Worm (Caenorhabditis elegans): ENCODE results near the gene aakg-3.

aakg-3 gene

ce11 chrX:2950234-2950633 is 26.0 kb upstream of the aakg-3 start:
- TF ChIP-seq nhr-129 (tag; optimal IDR thresholded peaks at IDR 0.05) (peak; percentile 28), mab-5 (tag; optimal IDR thresholded peaks at IDR 0.05) (no peak), sma-9 (GFP tag; optimal IDR thresholded peaks at IDR 0.05) (peak; percentile 32), sma-9 (tag; optimal IDR thresholded peaks at IDR 0.05) (no peak), nhr-10 (tag; optimal IDR thresholded peaks at IDR 0.05) (no peak), mdl-1 (tag; optimal IDR thresholded peaks at IDR 0.05) (no peak), skn-1 (tag; optimal IDR thresholded peaks at IDR 0.05) (no peak), sem-4 (tag; optimal IDR thresholded peaks at IDR 0.05) (no peak), nhr-12 (tag; optimal IDR thresholded peaks at IDR 0.05) (no peak), nhr-6 (tag; optimal IDR thresholded peaks at IDR 0.05) (no peak), mbf-1 (tag; optimal IDR thresholded peaks at IDR 0.05) (no peak), C34F6.9 (tag; optimal IDR thresholded peaks at IDR 0.05) (no peak), dmd-4 (tag; optimal IDR thresholded peaks at IDR 0.05) (no peak), F13H6.1 (tag; optimal IDR thresholded peaks at IDR 0.05) (peak; percentile 45), fos-1 (tag; optimal IDR thresholded peaks at IDR 0.05) (no peak), unc-39 (tag; optimal IDR thresholded peaks at IDR 0.05) (no peak)

ce11 chrX:2953522-2954032 is 22.7 kb upstream of the aakg-3 start:
- TF ChIP-seq nhr-23 (tag; optimal IDR thresholded peaks at IDR 0.05) (no peak), mdl-1 (tag; optimal IDR thresholded peaks at IDR 0.05) (no peak), alr-1 (tag; optimal IDR thresholded peaks at IDR 0.05) (no peak), elt-1 (tag; optimal IDR thresholded peaks at IDR 0.05) (no peak), lin-39 (tag; optimal IDR thresholded peaks at IDR 0.05) (no peak), unc-55 (GFP tag; optimal IDR thresholded peaks at IDR 0.05) (no peak), ceh-16 (tag; optimal IDR thresholded peaks at IDR 0.05) (no peak), blmp-1 (tag; optimal IDR thresholded peaks at IDR 0.05; ENCODE audit: insufficient read depth) (no peak), mbf-1 (tag; optimal IDR thresholded peaks at IDR 0.05) (no peak), F13H6.1 (tag; optimal IDR thresholded peaks at IDR 0.05) (no peak), nhr-129 (tag; optimal IDR thresholded peaks at IDR 0.05) (no peak), aly-2 (tag; optimal IDR thresholded peaks at IDR 0.05) (no peak), ztf-1 (GFP tag; conservative IDR thresholded peaks at IDR 0.05) (no peak), nhr-12 (tag; optimal IDR thresholded peaks at IDR 0.05) (no peak), fos-1 (tag; optimal IDR thresholded peaks at IDR 0.05) (no peak)

ce11 chrX:2955628-2956027 is 20.6 kb upstream of the aakg-3 start:
- TF ChIP-seq Y55F3AM.14 (GFP tag; optimal IDR thresholded peaks at IDR 0.05) (no peak), snpc-4 (tag; optimal IDR thresholded peaks at IDR 0.05) (no peak)

- TF ChIP-seq nhr-6 (tag; optimal IDR thresholded peaks at IDR 0.05) (no peak), mdl-1 (tag; optimal IDR thresholded peaks at IDR 0.05) (no peak), mab-5 (tag; optimal IDR thresholded peaks at IDR 0.05) (peak; percentile 57)
These were observed 18.7 kb upstream of the aakg-3 start, which contains the start of gene gbb-1 for ce11 chrX:2957446-2957985. TSS of gene gbb-1 (plus strand) at chrX:2957935.

- TF ChIP-seq Y55F3AM.14 (GFP tag; optimal IDR thresholded peaks at IDR 0.05) (no peak), snpc-4 (tag; optimal IDR thresholded peaks at IDR 0.05) (peak; percentile 67), ama-1 (optimal IDR thresholded peaks at IDR 0.05) (no peak)
These were observed 15.5 kb upstream of the aakg-3 start for ce11 chrX:2960703-2961102.

ce11 chrX:2966252-2966651 is 10.0 kb upstream of the aakg-3 start:
- no peak for TF ChIP-seq dmd-4 (tag; optimal IDR thresholded peaks at IDR 0.05)
- TF ChIP-seq blmp-1 (tag; optimal IDR thresholded peaks at IDR 0.05; ENCODE audit: insufficient read depth): no peak
- TF ChIP-seq crh-2 (tag; optimal IDR thresholded peaks at IDR 0.05): no peak
- TF ChIP-seq ceh-16 (tag; optimal IDR thresholded peaks at IDR 0.05): no peak
- no peak for TF ChIP-seq mdl-1 (tag; optimal IDR thresholded peaks at IDR 0.05)
- TF ChIP-seq Y55F3AM.14 (GFP tag; optimal IDR thresholded peaks at IDR 0.05): no peak
- TF ChIP-seq skn-1 (tag; optimal IDR thresholded peaks at IDR 0.05): no peak
- no peak for TF ChIP-seq mbf-1 (tag; optimal IDR thresholded peaks at IDR 0.05)
- no peak for TF ChIP-seq lsy-2 (tag; optimal IDR thresholded peaks at IDR 0.05)
- no peak for TF ChIP-seq nhr-21 (tag; optimal IDR thresholded peaks at IDR 0.05)
- TF ChIP-seq ztf-4 (tag; optimal IDR thresholded peaks at IDR 0.05): no peak
- no peak for TF ChIP-seq nhr-77 (tag; optimal IDR thresholded peaks at IDR 0.05)
- TF ChIP-seq ztf-1 (GFP tag; conservative IDR thresholded peaks at IDR 0.05): no peak
- no peak for TF ChIP-seq nhr-6 (tag; optimal IDR thresholded peaks at IDR 0.05)
- no peak for TF ChIP-seq ZK546.5 (tag; optimal IDR thresholded peaks at IDR 0.05)
- no peak for TF ChIP-seq sma-3 (GFP tag; optimal IDR thresholded peaks at IDR 0.05)

All from whole organism, L2 larva.